Worm (Caenorhabditis elegans): ENCODE data around the gene dhs-22.
"Not testable (repeated sequence)": the region's sequence is repeated elsewhere in the genome, so short reads cannot be mapped to it uniquely, and the experiment has no call there.

dhs-22 gene

DNA sequence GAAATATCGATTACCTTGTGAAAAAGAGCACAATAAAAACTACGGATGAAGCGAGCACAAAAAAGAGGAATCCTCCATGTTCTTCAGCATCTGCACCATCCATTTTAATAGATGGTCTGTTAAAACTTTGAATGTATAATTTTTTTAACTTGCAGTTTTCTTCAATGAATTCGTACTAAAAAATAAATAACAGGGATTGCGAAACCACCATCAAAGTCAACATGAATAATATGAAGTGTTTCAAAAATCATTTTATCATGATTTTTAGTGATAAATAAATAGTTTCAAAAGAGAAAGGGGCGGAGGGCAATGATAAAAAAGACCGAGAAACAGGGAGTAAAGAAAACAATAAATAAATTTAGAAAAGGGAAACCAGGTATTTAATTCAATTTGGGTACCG is at the start of gene dhs-22:
Gene dhs-22, minus strand, starts transcription at position 116 of the 400 bp plus-strand sequence.
- TF ChIP-seq ztf-29 (GFP tag; IDR thresholded peaks at IDR 0.05) (no peak), T22C8.4 (GFP tag; IDR thresholded peaks at IDR 0.05) (no peak), med-1 (GFP tag; optimal IDR thresholded peaks at IDR 0.05; ENCODE audit: insufficient read depth) (no peak), cog-1 (tag; optimal IDR thresholded peaks at IDR 0.05) (no peak), ref-1 (GFP tag; conservative IDR thresholded peaks at IDR 0.05) (no peak), flt-1 (GFP tag; IDR thresholded peaks at IDR 0.05) (no peak), ztf-23 (GFP tag; IDR thresholded peaks at IDR 0.05) (no peak), tab-1 (GFP tag; IDR thresholded peaks at IDR 0.05) (no peak), klf-2 (GFP tag; conservative IDR thresholded peaks at IDR 0.05) (no peak)

DNA sequence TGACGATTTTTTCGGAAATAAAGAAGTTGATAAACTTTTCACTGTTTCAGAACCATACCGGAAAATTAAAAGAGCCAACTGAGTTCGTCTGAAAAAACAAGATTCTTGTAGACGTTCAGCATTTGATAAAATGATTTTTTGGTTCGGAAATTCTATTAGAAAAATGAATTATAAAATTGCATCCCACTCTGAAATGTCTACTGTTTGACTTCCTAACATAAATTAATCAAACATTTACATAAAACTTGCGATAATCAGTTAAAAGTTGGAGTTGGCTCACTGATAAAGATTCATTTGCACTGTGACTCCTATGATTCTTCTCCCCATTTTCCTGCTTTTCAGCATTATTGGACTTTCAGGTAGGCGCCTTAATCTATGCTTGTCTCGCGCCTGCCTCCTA is 47.7 kb upstream of the dhs-22 start, which contains the start of gene clec-57:
Gene clec-57, plus strand, starts transcription at position 301 of the 400 bp plus-strand sequence.
- TF ChIP-seq ztf-23 (GFP tag; IDR thresholded peaks at IDR 0.05) (no peak), ztf-29 (GFP tag; IDR thresholded peaks at IDR 0.05) (no peak), klf-2 (GFP tag; conservative IDR thresholded peaks at IDR 0.05) (no peak), T22C8.4 (GFP tag; IDR thresholded peaks at IDR 0.05) (no peak), ref-1 (GFP tag; conservative IDR thresholded peaks at IDR 0.05) (no peak)

DNA sequence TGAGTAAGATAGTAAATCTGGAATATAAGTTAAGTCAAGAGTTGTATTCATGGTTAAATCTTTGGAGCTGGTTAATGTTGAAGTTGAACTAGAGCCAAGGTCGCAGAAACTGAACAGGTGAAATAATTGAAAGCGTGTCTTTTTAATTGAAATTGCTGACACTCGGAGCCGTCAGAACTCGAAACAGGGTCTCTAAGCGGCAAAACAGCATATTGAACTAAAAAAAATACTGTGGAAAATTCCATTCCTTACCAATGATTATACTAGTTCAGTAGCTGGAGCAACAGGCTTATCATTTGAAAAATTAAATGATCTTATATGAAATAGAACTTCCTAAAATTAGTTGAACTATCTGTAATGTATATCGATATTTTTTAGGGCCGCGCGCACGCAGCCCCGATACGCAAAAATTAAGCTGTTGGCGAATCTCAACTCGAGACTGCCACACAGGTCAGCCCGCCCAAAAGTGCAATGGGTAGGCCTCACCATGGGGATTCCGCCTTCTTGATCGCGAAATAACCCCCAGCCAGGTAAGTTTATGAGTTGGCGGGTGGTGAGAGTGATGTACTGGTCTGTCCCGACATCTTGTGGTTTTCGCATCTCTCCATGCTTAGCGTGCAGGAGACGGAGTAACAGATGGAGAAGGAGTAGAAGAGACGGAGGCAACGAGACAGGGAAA is 47.1 kb upstream of the dhs-22 start, which contains the start of gene srz-97:
Gene srz-97, minus strand, starts transcription at position 51 of the 679 bp plus-strand sequence.
- no peak for TF ChIP-seq klf-2 (GFP tag; conservative IDR thresholded peaks at IDR 0.05)
- TF ChIP-seq ref-1 (GFP tag; conservative IDR thresholded peaks at IDR 0.05) = 0 out of 2 replicates have a peak, but pooled peaks have one; percentile 41
- TF ChIP-seq flt-1 (GFP tag; IDR thresholded peaks at IDR 0.05) = 0 out of 2 replicates have a peak, but pooled peaks have one; percentile 11

DNA sequence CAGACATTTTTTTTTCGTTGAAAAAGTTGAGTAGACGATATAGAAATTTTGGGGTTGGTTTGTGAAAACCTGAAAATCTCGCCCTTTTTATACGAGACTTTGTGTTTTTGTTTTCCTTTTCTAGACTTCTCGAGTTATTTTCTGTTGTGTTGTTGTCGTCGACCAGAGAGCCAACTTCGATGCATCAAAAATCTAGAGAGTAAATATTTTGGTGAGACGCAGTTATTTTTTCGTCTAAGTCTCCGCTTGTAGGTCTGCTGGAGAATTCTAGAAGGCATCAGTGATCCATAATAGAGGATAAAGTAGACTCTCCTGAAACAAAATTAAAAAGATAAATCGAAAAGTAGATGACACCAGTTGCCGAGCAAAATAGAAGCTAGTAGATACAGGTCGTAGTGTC is 43.1 kb upstream of the dhs-22 start, which contains the start of gene F08H9.4:
Gene F08H9.4, minus strand, starts transcription at position 61 of the 400 bp plus-strand sequence.
- TF ChIP-seq klf-2 (GFP tag; conservative IDR thresholded peaks at IDR 0.05) (no peak), ref-1 (GFP tag; conservative IDR thresholded peaks at IDR 0.05) (no peak), T22C8.4 (GFP tag; IDR thresholded peaks at IDR 0.05) (no peak), med-1 (GFP tag; optimal IDR thresholded peaks at IDR 0.05; ENCODE audit: insufficient read depth) (no peak)

DNA sequence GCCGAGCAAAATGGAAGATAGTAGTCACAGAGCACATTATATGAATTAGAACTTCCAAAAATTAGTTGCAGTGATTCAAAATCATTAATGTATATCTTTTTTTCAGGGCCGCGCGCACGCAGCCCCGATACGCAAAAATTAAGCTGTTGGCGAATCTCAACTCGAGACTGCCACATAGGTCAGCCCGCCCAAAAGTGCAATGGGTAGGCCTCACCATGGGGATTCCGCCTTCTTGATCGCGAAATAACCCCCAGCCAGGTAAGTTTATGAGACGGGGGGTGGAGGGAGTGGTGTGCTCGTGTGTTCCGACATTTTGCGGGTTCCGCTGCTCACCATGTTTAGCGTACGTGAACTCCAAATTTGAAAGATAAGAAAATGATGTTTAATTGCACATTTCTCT is 41.8 kb upstream of the dhs-22 start, which contains the start of gene F08H9.3:
Gene F08H9.3, minus strand, starts transcription at position 252 of the 400 bp plus-strand sequence.
- TF ChIP-seq ztf-23 (GFP tag; IDR thresholded peaks at IDR 0.05); T22C8.4 (GFP tag; IDR thresholded peaks at IDR 0.05); med-1 (GFP tag; optimal IDR thresholded peaks at IDR 0.05; ENCODE audit: insufficient read depth): not testable (repeated sequence)

DNA sequence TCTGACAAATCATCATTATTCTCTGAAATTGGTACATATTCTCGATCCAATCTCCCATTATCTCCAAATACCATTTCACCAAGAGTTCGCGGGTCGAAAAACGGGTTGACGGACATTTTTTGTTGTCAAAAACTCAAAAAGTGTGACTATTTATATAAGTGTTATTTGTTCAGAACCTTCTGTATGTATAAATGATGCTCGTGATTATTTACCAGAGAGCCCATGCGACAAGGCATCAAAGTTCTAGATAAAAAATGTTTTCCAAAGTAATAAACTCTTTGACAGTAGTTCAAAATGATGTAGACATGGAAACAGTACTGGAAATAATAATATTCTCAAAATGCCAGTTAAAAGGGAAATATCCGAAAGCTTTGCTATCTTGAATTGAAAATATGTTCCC is 41.4 kb upstream of the dhs-22 start:
- TF ChIP-seq cog-1 (tag; optimal IDR thresholded peaks at IDR 0.05) = no peak
- no peak for TF ChIP-seq klf-2 (GFP tag; conservative IDR thresholded peaks at IDR 0.05)
- TF ChIP-seq ztf-23 (GFP tag; IDR thresholded peaks at IDR 0.05) = no peak
- no peak for TF ChIP-seq T22C8.4 (GFP tag; IDR thresholded peaks at IDR 0.05)
- no peak for TF ChIP-seq ref-1 (GFP tag; conservative IDR thresholded peaks at IDR 0.05)
- no peak for TF ChIP-seq flt-1 (GFP tag; IDR thresholded peaks at IDR 0.05)
- no peak for TF ChIP-seq ztf-29 (GFP tag; IDR thresholded peaks at IDR 0.05)
- TF ChIP-seq med-1 (GFP tag; optimal IDR thresholded peaks at IDR 0.05; ENCODE audit: insufficient read depth) = no peak

DNA sequence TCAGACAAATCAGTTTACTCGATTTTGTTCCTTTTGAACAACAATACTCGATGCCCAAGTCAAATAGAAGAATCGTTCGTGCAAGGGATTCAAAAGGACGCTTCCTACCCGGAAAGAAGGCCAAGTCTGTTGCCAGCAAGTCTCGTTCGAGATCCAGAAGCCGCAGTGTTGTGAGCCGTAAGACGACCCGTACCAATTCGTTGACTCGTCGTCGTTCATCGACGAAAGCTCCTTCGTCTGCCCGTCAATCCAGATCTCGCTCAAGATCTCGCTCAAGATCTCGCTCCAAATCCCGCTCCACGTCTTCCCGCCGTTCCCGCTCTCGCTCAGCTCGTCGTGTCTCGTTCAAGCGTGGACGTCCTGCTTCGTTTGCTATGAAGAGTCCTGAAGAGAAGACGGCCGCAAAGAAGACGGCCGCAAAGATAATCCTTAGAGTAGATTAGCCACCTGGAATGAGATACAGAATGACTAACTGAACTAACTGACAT is 39.4 kb upstream of the dhs-22 start, which contains the start of gene F08H9.2:
Gene F08H9.2, plus strand, starts transcription at position 51 of the 488 bp plus-strand sequence.
- TF ChIP-seq flt-1 (GFP tag; IDR thresholded peaks at IDR 0.05) (no peak), ztf-29 (GFP tag; IDR thresholded peaks at IDR 0.05) (no peak), klf-2 (GFP tag; conservative IDR thresholded peaks at IDR 0.05) (no peak), med-1 (GFP tag; optimal IDR thresholded peaks at IDR 0.05; ENCODE audit: insufficient read depth) (no peak), ref-1 (GFP tag; conservative IDR thresholded peaks at IDR 0.05) (no peak), cog-1 (tag; optimal IDR thresholded peaks at IDR 0.05) (no peak), ztf-23 (GFP tag; IDR thresholded peaks at IDR 0.05) (no peak), T22C8.4 (GFP tag; IDR thresholded peaks at IDR 0.05) (no peak), tab-1 (GFP tag; IDR thresholded peaks at IDR 0.05) (no peak)

DNA sequence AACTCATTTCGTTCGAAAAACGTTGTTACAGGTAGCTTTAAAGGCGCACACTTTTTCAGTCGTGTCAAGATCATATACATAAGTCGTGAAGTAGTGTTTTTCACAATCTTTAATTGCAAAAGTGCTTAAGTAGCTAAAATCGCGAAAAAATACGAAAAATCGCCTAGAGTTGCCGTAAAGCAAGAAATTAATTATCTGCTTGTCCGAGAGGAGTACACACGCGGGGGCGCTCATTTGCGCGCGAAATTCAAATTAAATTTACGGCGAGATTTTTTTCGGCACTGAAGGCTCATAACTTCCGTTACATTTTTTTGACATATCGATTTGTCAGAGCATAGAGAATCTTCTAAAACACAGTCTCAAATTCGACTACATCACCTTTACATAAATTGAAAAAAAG is 38.9 kb upstream of the dhs-22 start:
- TF ChIP-seq T22C8.4 (GFP tag; IDR thresholded peaks at IDR 0.05) (no peak), flt-1 (GFP tag; IDR thresholded peaks at IDR 0.05) (no peak), tab-1 (GFP tag; IDR thresholded peaks at IDR 0.05) (no peak), klf-2 (GFP tag; conservative IDR thresholded peaks at IDR 0.05) (no peak), cog-1 (tag; optimal IDR thresholded peaks at IDR 0.05) (no peak), ztf-29 (GFP tag; IDR thresholded peaks at IDR 0.05) (no peak), ztf-23 (GFP tag; IDR thresholded peaks at IDR 0.05) (no peak), ref-1 (GFP tag; conservative IDR thresholded peaks at IDR 0.05) (no peak), med-1 (GFP tag; optimal IDR thresholded peaks at IDR 0.05; ENCODE audit: insufficient read depth) (no peak)

DNA sequence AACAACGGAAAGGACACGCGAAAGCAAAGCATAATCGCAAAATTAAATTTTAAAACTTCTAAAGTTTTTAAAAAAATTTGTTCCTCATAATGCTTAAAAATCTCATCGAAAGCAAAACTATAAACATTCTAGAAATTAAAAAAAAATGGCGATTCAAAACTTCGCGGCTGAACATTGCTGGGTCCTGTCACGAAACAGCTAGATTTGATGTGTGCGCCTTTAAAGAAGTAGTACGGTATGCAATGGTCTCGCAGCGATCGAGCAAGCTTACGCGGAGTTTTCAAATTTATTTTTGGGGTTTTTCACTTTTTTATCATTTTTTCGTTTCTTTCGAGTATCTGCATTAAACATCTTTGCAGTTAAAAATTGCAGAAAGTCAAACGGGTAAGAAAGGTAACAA is 35.8 kb upstream of the dhs-22 start, which contains the start of gene coh-3:
Gene coh-3, plus strand, starts transcription at position 353 of the 400 bp plus-strand sequence.
- TF ChIP-seq med-1 (GFP tag; optimal IDR thresholded peaks at IDR 0.05; ENCODE audit: insufficient read depth) = no peak
- no peak for TF ChIP-seq ref-1 (GFP tag; conservative IDR thresholded peaks at IDR 0.05)
- no peak for TF ChIP-seq flt-1 (GFP tag; IDR thresholded peaks at IDR 0.05)
- no peak for TF ChIP-seq cog-1 (tag; optimal IDR thresholded peaks at IDR 0.05)
- no peak for TF ChIP-seq ztf-29 (GFP tag; IDR thresholded peaks at IDR 0.05)
- no peak for TF ChIP-seq klf-2 (GFP tag; conservative IDR thresholded peaks at IDR 0.05)
- no peak for TF ChIP-seq tab-1 (GFP tag; IDR thresholded peaks at IDR 0.05)
- TF ChIP-seq T22C8.4 (GFP tag; IDR thresholded peaks at IDR 0.05) = no peak
- no peak for TF ChIP-seq ztf-23 (GFP tag; IDR thresholded peaks at IDR 0.05)

DNA sequence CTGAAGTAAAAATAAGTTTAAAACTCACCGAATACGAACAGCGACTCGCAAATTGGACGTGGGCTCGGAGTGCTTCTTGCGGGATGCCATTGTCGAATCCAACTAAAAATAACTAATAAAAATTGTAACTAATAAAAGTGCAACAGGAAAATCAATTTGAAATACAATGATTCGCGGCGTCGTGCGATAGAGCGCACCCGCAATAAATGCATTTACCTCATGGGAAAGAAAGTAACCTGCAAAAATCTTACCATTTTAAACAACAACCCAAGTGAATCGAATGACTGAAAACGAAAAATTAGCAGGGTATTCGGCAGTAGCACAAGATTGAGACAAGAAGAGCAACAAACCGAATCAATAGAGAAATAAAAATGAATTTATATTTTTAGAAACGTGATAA is 35.4 kb upstream of the dhs-22 start, which contains the start of gene bmk-1:
Gene bmk-1, minus strand, starts transcription at position 359 of the 400 bp plus-strand sequence.
- no peak for TF ChIP-seq tab-1 (GFP tag; IDR thresholded peaks at IDR 0.05)
- TF ChIP-seq med-1 (GFP tag; optimal IDR thresholded peaks at IDR 0.05; ENCODE audit: insufficient read depth) = no peak
- no peak for TF ChIP-seq T22C8.4 (GFP tag; IDR thresholded peaks at IDR 0.05)
- TF ChIP-seq ztf-29 (GFP tag; IDR thresholded peaks at IDR 0.05) = no peak
